Worm (Caenorhabditis elegans) whole organism, young adult: ENCODE data around the gene vha-2.

Source experiments
- C17E4.6 ChIP-seq: fragments of 200-800 bp; sonication (Bioruptor generic); IDR thresholded peaks from 2 replicates; pipeline ENCODE4 v1.3.6; 2022; ENCODE audit warnings: missing genetic modification reagents, missing genetic modification characterization, missing compliant biosample characterization
- D2030.7 ChIP-seq: fragments of 200-800 bp; sonication (Bioruptor generic); IDR thresholded peaks from 2 replicates; pipeline ENCODE4 v1.3.6; 2022; ENCODE audit warnings: missing genetic modification reagents, missing genetic modification characterization, missing compliant biosample characterization
- F22D6.2 ChIP-seq: sonication (generic microtip); optimal IDR thresholded peaks from 2 replicates; lab custom pipeline; 2016; ENCODE audit warnings: mild to moderate bottlenecking, missing genetic modification characterization, missing compliant biosample characterization
- F23B12.7 ChIP-seq: sonication (generic microtip); optimal IDR thresholded peaks from 2 replicates; lab custom pipeline; 2017; ENCODE audit warnings: missing genetic modification characterization, mild to moderate bottlenecking, missing compliant biosample characterization, antibody characterized with exemption, moderate library complexity; ENCODE audit not compliant: insufficient read depth
- F33H1.4 ChIP-seq: fragments of 200-800 bp; sonication (Bioruptor generic); IDR thresholded peaks from 2 replicates; pipeline ENCODE4 v1.3.6; 2022; ENCODE audit warnings: missing genetic modification reagents, missing genetic modification characterization, missing compliant biosample characterization
- F49E8.2 ChIP-seq: sonication (generic microtip); optimal IDR thresholded peaks from 3 replicates; lab custom pipeline; 2017; ENCODE audit warnings: missing genetic modification characterization, mild to moderate bottlenecking, missing compliant biosample characterization, antibody characterized with exemption, moderate library complexity; ENCODE audit not compliant: insufficient read depth
- K11D2.4 ChIP-seq: fragments of 200-800 bp; sonication (Bioruptor generic); IDR thresholded peaks from 2 replicates; pipeline ENCODE4 v1.3.6; 2022; ENCODE audit warnings: missing genetic modification reagents, missing genetic modification characterization, missing compliant biosample characterization
- K12H6.12 ChIP-seq: fragments of 200-800 bp; sonication (Bioruptor generic); optimal IDR thresholded peaks from 2 replicates; lab custom pipeline; 2018; ENCODE audit warnings: mild to moderate bottlenecking, missing genetic modification characterization, missing compliant biosample characterization
- T26A5.8 ChIP-seq: sonication (generic microtip); optimal IDR thresholded peaks from 2 replicates; lab custom pipeline; 2016; ENCODE audit warnings: missing genetic modification characterization, missing compliant biosample characterization
- Y95B8A.8 ChIP-seq: fragments of 200-800 bp; sonication (Bioruptor generic); IDR thresholded peaks from 2 replicates; pipeline ENCODE4 v1.3.6; 2022; ENCODE audit warnings: missing genetic modification reagents, missing genetic modification characterization, missing compliant biosample characterization
- attf-6 ChIP-seq: fragments of 200-800 bp; sonication (Bioruptor generic); IDR thresholded peaks from 2 replicates; pipeline ENCODE4 v1.3.6; 2022; ENCODE audit warnings: missing genetic modification reagents, missing genetic modification characterization, missing compliant biosample characterization
- bed-1 ChIP-seq: fragments of 200-800 bp; sonication (Bioruptor generic); IDR thresholded peaks from 2 replicates; pipeline ENCODE4 v1.3.6; 2022; ENCODE audit warnings: missing genetic modification reagents, missing genetic modification characterization, missing compliant biosample characterization
- cebp-1 ChIP-seq, 2 experiments: fragments of 200-800 bp in 1 of 2; sonication (Bioruptor generic) in 1 of 2; sonication (generic microtip) in 1 of 2; IDR thresholded peaks in 1 of 2; optimal IDR thresholded peaks in 1 of 2; 2 replicates each; pipeline versions ENCODE4 v1.3.6 to Lab custom; 2017 to 2022; ENCODE audit warnings: missing compliant biosample characterization in 2 of 2, missing genetic modification characterization in 2 of 2, mild to moderate bottlenecking in 1 of 2, missing genetic modification reagents in 1 of 2, moderate library complexity in 1 of 2
- ceh-100 ChIP-seq: fragments of 200-800 bp; sonication (Bioruptor generic); IDR thresholded peaks from 2 replicates; pipeline ENCODE4 v1.3.6; 2022; ENCODE audit warnings: missing genetic modification reagents, missing genetic modification characterization, missing compliant biosample characterization
- ceh-91 ChIP-seq: fragments of 200-800 bp; sonication (Bioruptor generic); IDR thresholded peaks from 2 replicates; pipeline ENCODE4 v1.3.6; 2022; ENCODE audit warnings: missing genetic modification reagents, missing genetic modification characterization, missing compliant biosample characterization
- dpl-1 ChIP-seq: fragments of 150-350 bp; optimal IDR thresholded peaks from 2 replicates; lab custom pipeline; 2014; ENCODE audit warnings: missing biosample characterization, missing genetic modification reagents, missing genetic modification characterization
- efl-1 ChIP-seq: fragments of 150-350 bp; optimal IDR thresholded peaks from 2 replicates; lab custom pipeline; 2014; ENCODE audit warnings: missing biosample characterization, missing genetic modification reagents, missing genetic modification characterization
- egl-44 ChIP-seq: fragments of 200-800 bp; sonication (Bioruptor generic); IDR thresholded peaks from 2 replicates; pipeline ENCODE4 v1.3.6; 2022; ENCODE audit warnings: missing genetic modification reagents, missing genetic modification characterization, missing compliant biosample characterization
- fkh-3 ChIP-seq: sonication (generic microtip); optimal IDR thresholded peaks from 2 replicates; lab custom pipeline; 2016; ENCODE audit warnings: mild to moderate bottlenecking, missing genetic modification characterization, missing compliant biosample characterization
- hlh-26 ChIP-seq: fragments of 200-800 bp; sonication (Bioruptor generic); conservative IDR thresholded peaks from 2 replicates; pipeline ENCODE4 v1.3.6; 2022; ENCODE audit warnings: missing genetic modification reagents, missing genetic modification characterization, missing compliant biosample characterization
- hmg-1.2 ChIP-seq: fragments of 200-800 bp; sonication (Bioruptor generic); IDR thresholded peaks from 2 replicates; pipeline ENCODE4 v1.3.6; 2022; ENCODE audit warnings: missing genetic modification reagents, missing genetic modification characterization, missing compliant biosample characterization
- hsf-1 ChIP-seq: fragments of 200-800 bp; sonication (Bioruptor generic); IDR thresholded peaks from 2 replicates; pipeline ENCODE4 v1.3.6; 2022; ENCODE audit warnings: missing genetic modification reagents, missing genetic modification characterization, missing compliant biosample characterization
- lin-35 ChIP-seq, 3 experiments: fragments of 150-350 bp in 2 of 3; sonication (generic microtip) in 1 of 3; optimal IDR thresholded peaks; 2 replicates each; lab custom pipeline; 2014 to 2018; ENCODE audit warnings: missing biosample characterization in 3 of 3, missing genetic modification characterization in 3 of 3, missing genetic modification reagents in 3 of 3
- lin-54 ChIP-seq: fragments of 200-800 bp; sonication (Bioruptor generic); optimal IDR thresholded peaks from 2 replicates; lab custom pipeline; 2018; ENCODE audit warnings: mild to moderate bottlenecking, missing genetic modification characterization, missing compliant biosample characterization
- lsl-1 ChIP-seq: fragments of 200-800 bp; sonication (Bioruptor generic); optimal IDR thresholded peaks from 2 replicates; lab custom pipeline; 2018; ENCODE audit warnings: mild to moderate bottlenecking, missing genetic modification characterization, moderate library complexity, missing compliant biosample characterization
- madf-3 ChIP-seq: fragments of 200-800 bp; sonication (Bioruptor generic); IDR thresholded peaks from 2 replicates; pipeline ENCODE4 v1.3.6; 2022; ENCODE audit warnings: missing genetic modification reagents, missing genetic modification characterization, missing compliant biosample characterization
- madf-6 ChIP-seq: fragments of 200-800 bp; sonication (Bioruptor generic); IDR thresholded peaks from 2 replicates; pipeline ENCODE4 v1.3.6; 2022; ENCODE audit warnings: missing genetic modification reagents, missing genetic modification characterization, missing compliant biosample characterization
- madf-8 ChIP-seq: fragments of 200-800 bp; sonication (Bioruptor generic); conservative IDR thresholded peaks from 2 replicates; pipeline ENCODE4 v1.3.6; 2022; ENCODE audit warnings: missing genetic modification reagents, missing genetic modification characterization, missing compliant biosample characterization
- mel-28 ChIP-seq: sonication (generic microtip); optimal IDR thresholded peaks from 2 replicates; lab custom pipeline; 2016; ENCODE audit warnings: borderline replicate concordance, mild to moderate bottlenecking, missing genetic modification characterization, missing compliant biosample characterization
- nfya-1 ChIP-seq: sonication (generic microtip); optimal IDR thresholded peaks from 2 replicates; lab custom pipeline; 2017; ENCODE audit warnings: antibody characterized with exemption, missing compliant biosample characterization, missing genetic modification characterization, borderline replicate concordance; ENCODE audit not compliant: insufficient read depth
- nfyb-1 ChIP-seq: fragments of 200-800 bp; sonication (Bioruptor generic); IDR thresholded peaks from 2 replicates; pipeline ENCODE4 v1.3.6; 2022; ENCODE audit warnings: missing genetic modification reagents, missing genetic modification characterization, missing compliant biosample characterization
- rcor-1 ChIP-seq: fragments of 200-800 bp; sonication (Bioruptor generic); IDR thresholded peaks from 2 replicates; pipeline ENCODE4 v1.3.6; 2022; ENCODE audit warnings: missing genetic modification reagents, missing genetic modification characterization, missing compliant biosample characterization
- repo-1 ChIP-seq: sonication (generic microtip); optimal IDR thresholded peaks from 2 replicates; lab custom pipeline; 2017; ENCODE audit warnings: mild to moderate bottlenecking, missing genetic modification characterization, missing compliant biosample characterization
- sea-2 ChIP-seq: fragments of 200-800 bp; sonication (Bioruptor generic); IDR thresholded peaks from 2 replicates; pipeline ENCODE4 v1.3.6; 2022; ENCODE audit warnings: missing genetic modification characterization, missing compliant biosample characterization
- snpc-1.3 ChIP-seq: sonication (generic microtip); optimal IDR thresholded peaks from 2 replicates; lab custom pipeline; 2017; ENCODE audit warnings: missing genetic modification characterization, mild to moderate bottlenecking, missing compliant biosample characterization, antibody characterized with exemption, moderate library complexity, missing genotype, missing genetic modification reagents; ENCODE audit not compliant: insufficient read depth
- snpc-3.4 ChIP-seq: sonication (generic microtip); optimal IDR thresholded peaks from 2 replicates; lab custom pipeline; 2017; ENCODE audit warnings: missing genetic modification characterization, mild to moderate bottlenecking, missing compliant biosample characterization, antibody characterized with exemption, moderate library complexity, missing genotype, missing genetic modification reagents
- snpc-4 ChIP-seq, 5 experiments: fragments of 150-350 bp in 1 of 5; sonication (generic microtip) in 4 of 5; optimal IDR thresholded peaks; 2 replicates each; lab custom pipeline; 2014 to 2018; ENCODE audit warnings: missing genetic modification characterization in 5 of 5, missing biosample characterization in 3 of 5, antibody characterized with exemption in 2 of 5, mild to moderate bottlenecking in 2 of 5, missing compliant biosample characterization in 2 of 5, missing genotype in 2 of 5, moderate library complexity in 2 of 5, missing genetic modification reagents in 1 of 5
- tbp1 ChIP-seq: fragments of 200-800 bp; sonication (Bioruptor generic); optimal IDR thresholded peaks from 2 replicates; lab custom pipeline; 2018; ENCODE audit warnings: mild to moderate bottlenecking, missing genetic modification characterization, missing compliant biosample characterization
- unc-130 ChIP-seq: sonication (generic microtip); optimal IDR thresholded peaks from 2 replicates; lab custom pipeline; 2016; ENCODE audit warnings: missing genetic modification reagents, missing genetic modification characterization, missing compliant biosample characterization
- xnd-1 ChIP-seq: sonication (generic microtip); optimal IDR thresholded peaks from 2 replicates; lab custom pipeline; 2016; ENCODE audit warnings: missing genotype, missing genetic modification reagents, missing genetic modification characterization, missing compliant biosample characterization
- ztf-22 ChIP-seq: fragments of 200-800 bp; sonication (Bioruptor generic); optimal IDR thresholded peaks from 2 replicates; lab custom pipeline; 2018; ENCODE audit warnings: mild to moderate bottlenecking, missing genetic modification characterization, moderate library complexity, missing compliant biosample characterization

Gene vha-2

DNA sequence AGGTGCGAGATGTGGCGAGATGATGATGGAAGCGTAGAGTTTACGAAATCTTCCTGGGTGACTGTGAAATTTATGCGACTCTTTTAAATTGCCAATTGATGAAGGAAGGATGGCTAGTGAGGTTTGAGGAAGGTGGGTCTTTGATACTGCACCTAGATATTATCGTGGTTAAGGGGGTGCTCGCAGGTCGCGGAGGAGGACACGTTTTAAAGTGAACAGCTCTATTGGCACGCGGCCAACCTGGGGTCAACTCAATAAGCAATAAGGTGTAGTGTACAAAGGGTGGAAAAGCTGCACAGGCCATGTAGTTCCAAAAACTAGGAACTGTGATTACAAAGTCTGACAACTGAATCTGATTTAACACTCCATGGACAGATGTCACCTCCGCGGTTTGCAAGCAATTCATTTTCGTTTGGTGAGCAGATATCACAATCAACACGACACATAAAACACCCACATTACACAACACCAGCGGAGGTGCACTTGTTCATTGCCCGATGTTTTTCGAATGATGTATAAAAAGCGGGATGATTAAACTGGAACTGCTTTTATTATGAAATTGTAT, 36.5 kb upstream of the vha-2 start (continued):
- TF ChIP-seq Y95B8A.8 (GFP tag; lab: Robert Waterston, UW), result 0 out of 2 replicates have a peak, but pooled peaks have one; percentile 9
- 0 out of 2 replicates have a peak, but pooled peaks have one; percentile 27 for TF ChIP-seq K11D2.4

DNA sequence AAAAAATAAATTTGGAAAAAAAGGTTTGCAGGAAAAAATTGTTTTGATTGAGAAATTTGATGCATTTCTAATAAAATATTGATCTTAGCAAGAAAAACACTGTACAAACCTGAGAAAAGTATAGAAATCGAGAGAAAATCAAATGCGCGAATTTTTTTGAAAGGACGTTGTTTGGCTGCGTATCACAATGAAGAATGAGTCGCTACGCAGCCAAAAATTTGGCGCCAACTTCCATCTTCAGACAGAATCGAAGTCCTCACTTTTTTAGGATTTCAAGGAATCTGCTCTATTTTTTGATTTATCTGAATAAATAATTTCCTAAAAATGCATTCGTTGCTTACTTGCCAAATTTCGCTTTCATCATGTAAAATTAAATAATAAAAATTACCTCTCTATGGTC, 35.3 kb upstream of the vha-2 start:
- TF ChIP-seq C17E4.6, result no peak
- no peak for TF ChIP-seq repo-1 (tag; lab: Kevin White, UChicago)
- peak; percentile 70 for TF ChIP-seq madf-8 (GFP tag; lab: Robert Waterston, UW)
- peak; percentile 72 for TF ChIP-seq F33H1.4 (GFP tag; lab: Robert Waterston, UW)
- TF ChIP-seq madf-6 (GFP tag; lab: Robert Waterston, UW), result peak; percentile 89
- 0 out of 2 replicates have a peak, but pooled peaks have one; percentile 38 for TF ChIP-seq Y95B8A.8 (GFP tag; lab: Robert Waterston, UW)
- no peak for TF ChIP-seq ceh-100 (GFP tag; lab: Robert Waterston, UW)
- TF ChIP-seq sea-2 (GFP tag; lab: Robert Waterston, UW), result no peak
- TF ChIP-seq tbp1 (GFP tag; lab: Kevin White, UChicago), result peak; percentile 17
- TF ChIP-seq madf-3 (GFP tag; lab: Robert Waterston, UW), result peak; percentile 79; the same call in 1 of the 2 replicates
- peak; percentile 65 for TF ChIP-seq lsl-1 (GFP tag; lab: Kevin White, UChicago)
- peak; percentile 78 for TF ChIP-seq F49E8.2
- TF ChIP-seq K12H6.12 (tag; lab: Kevin White, UChicago), result no peak
- TF ChIP-seq F23B12.7, result peak; percentile 58
- no peak for TF ChIP-seq nfyb-1 (GFP tag; lab: Robert Waterston, UW)
- TF ChIP-seq efl-1, result peak; percentile 85
- no peak for TF ChIP-seq snpc-4 (GFP tag; optimal IDR thresholded peaks at IDR 0.05; lab: Kevin White, UChicago)
- peak in 2 of 4 experiments; percentile 7 to 10 for TF ChIP-seq snpc-4 (tag; optimal IDR thresholded peaks at IDR 0.05; lab: Kevin White, UChicago)
- no peak for TF ChIP-seq fkh-3 (tag; lab: Kevin White, UChicago)
- TF ChIP-seq lin-54, result peak; percentile 37
- peak; percentile 75 for TF ChIP-seq hmg-1.2 (GFP tag; lab: Robert Waterston, UW)
- 0 out of 2 replicates have a peak, but pooled peaks have one; percentile 24 for TF ChIP-seq hsf-1 (GFP tag; lab: Robert Waterston, UW)
- TF ChIP-seq dpl-1 (GFP tag; lab: Kevin White, UChicago), result peak; percentile 59
- peak; percentile 63 for TF ChIP-seq D2030.7 (GFP tag; lab: Robert Waterston, UW)
- peak; percentile 74 for TF ChIP-seq ceh-91
- TF ChIP-seq snpc-1.3, result peak; percentile 56
- TF ChIP-seq snpc-3.4 (tag; lab: Kevin White, UChicago), result peak; percentile 22
- TF ChIP-seq hlh-26 (GFP tag; lab: Robert Waterston, UW), result no peak
- peak; percentile 71 for TF ChIP-seq xnd-1 (tag; lab: Kevin White, UChicago)
- peak; percentile 46 for TF ChIP-seq unc-130 (GFP tag; lab: Kevin White, UChicago)

DNA sequence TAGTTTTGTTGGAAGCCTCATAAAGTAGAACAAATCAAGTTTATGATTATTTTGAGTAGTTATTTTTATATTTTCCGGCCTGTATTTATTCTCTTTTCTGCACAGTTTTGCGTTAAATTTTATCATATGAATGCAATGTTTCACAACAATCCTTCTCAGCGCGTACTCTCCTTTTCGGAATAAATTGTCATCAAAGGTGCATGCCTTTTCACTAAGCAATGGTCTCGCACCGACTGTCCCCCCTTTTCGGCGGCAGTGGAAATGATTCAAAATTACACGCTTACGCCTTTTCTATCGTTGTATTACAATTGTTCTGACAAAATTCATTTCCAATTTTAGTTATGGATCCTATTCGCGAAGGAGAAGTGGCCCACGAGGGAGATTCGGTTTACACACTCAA, 34.8 kb upstream of the vha-2 start, which contains the start of the genes iff-1 and cdk-1:
Gene iff-1, minus strand, starts transcription at position 61 of the 400 bp plus-strand sequence.
Gene cdk-1, plus strand, starts transcription at position 340 of the 400 bp plus-strand sequence.
- no peak for TF ChIP-seq fkh-3 (tag; lab: Kevin White, UChicago)
- no peak for TF ChIP-seq mel-28 (tag; lab: Kevin White, UChicago)
- TF ChIP-seq egl-44 (GFP tag; lab: Robert Waterston, UW), result no peak
- no peak for TF ChIP-seq attf-6
- peak; percentile 44 for TF ChIP-seq F33H1.4 (GFP tag; lab: Robert Waterston, UW)
- peak; percentile 11 for TF ChIP-seq dpl-1 (GFP tag; lab: Kevin White, UChicago)
- no peak for TF ChIP-seq T26A5.8 (tag; lab: Kevin White, UChicago)
- no peak for TF ChIP-seq F49E8.2
- peak in 1 of 3 experiments; percentile 8 for TF ChIP-seq lin-35 (GFP tag; optimal IDR thresholded peaks at IDR 0.05; lab: Kevin White, UChicago)
- peak; percentile 2 for TF ChIP-seq lin-54
- no peak for TF ChIP-seq F22D6.2
- TF ChIP-seq efl-1, result peak; percentile 24
- TF ChIP-seq cebp-1 (GFP tag; IDR thresholded peaks at IDR 0.05; lab: Robert Waterston, UW), result no peak
- TF ChIP-seq cebp-1 (tag; optimal IDR thresholded peaks at IDR 0.05; lab: Kevin White, UChicago), result peak; percentile 53
- 0 out of 2 replicates have a peak, but pooled peaks have one; percentile 24 for TF ChIP-seq rcor-1
- TF ChIP-seq ztf-22 (GFP tag; lab: Kevin White, UChicago), result no peak
- TF ChIP-seq bed-1 (GFP tag; lab: Robert Waterston, UW), result no peak
- TF ChIP-seq nfya-1 (tag; lab: Kevin White, UChicago), result no peak
